Fruit fly (Drosophila melanogaster) whole organism, pupa: Measurements from ENCODE around the gene CG31551.
A peak's percentile ranks its signal among the peaks of the same experiment; 100 is the strongest.

Experiments
- CG12605 ChIP-seq: fragments of 200-800 bp; sonication (Bioruptor generic); IDR thresholded peaks from 2 replicates; pipeline ENCODE4 v1.3.6; 2022; ENCODE audit warnings: missing biosample characterization, missing genetic modification characterization
- EcR ChIP-seq: fragments of 200-800 bp; sonication (Bioruptor generic); optimal IDR thresholded peaks from 3 replicates; lab custom pipeline; 2019; ENCODE audit warnings: missing biosample characterization, missing genetic modification characterization, mild to moderate bottlenecking, moderate library complexity, missing genetic modification reagents
- fd96Ca ChIP-seq: fragments of 200-800 bp; sonication (Bioruptor generic); IDR thresholded peaks from 3 replicates; pipeline ENCODE4 v1.3.6; 2022; ENCODE audit warnings: missing biosample characterization, missing genetic modification characterization
- rn ChIP-seq: fragments of 200-800 bp; sonication (Bioruptor generic); IDR thresholded peaks from 2 replicates; pipeline ENCODE4 v1.3.6; 2022; ENCODE audit warnings: missing biosample characterization, missing genetic modification characterization

DNA sequence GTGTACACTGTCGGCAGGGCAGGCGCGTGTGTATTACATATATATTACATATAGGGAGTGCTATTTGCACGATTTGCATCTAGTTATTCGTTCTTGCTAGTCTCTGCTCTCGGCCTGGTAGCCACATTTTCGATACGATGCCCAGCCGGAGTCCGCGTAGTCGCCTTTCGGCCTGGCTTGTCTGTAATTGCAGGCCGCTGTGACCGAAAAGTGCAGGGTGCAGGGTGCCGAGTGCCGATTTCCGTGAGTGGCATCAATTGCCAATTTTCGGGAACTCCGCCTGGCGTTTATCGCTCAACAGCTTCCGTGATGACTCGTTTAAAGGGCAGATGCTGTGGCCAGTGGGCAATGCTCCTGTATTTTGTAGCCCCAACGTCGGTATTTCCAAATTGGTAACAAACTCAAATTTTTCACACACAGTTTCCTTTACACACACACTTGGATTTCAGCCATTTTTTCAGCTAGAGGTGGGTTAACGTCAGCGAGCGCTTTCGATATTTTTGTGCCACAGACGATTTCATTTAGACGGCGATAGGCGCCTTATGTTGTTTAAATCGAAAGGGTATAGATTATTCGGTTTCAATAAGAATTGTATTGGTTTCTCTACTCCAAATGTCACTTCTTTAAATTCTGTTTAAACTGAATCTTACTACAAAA is 39.7 kb upstream of the CG31551 start, which contains the start of gene CG2926:
- TF ChIP-seq fd96Ca (GFP tag; lab: Robert Waterston, UW) (no peak), EcR (GFP tag; lab: Kevin White, UChicago) (no peak), rn (GFP tag; lab: Robert Waterston, UW) (0 out of 2 replicates have a peak, but pooled peaks have one; percentile 12), CG12605 (0 out of 2 replicates have a peak, but pooled peaks have one; percentile 32)
